Fruit fly (Drosophila melanogaster) whole organism: ENCODE data around the gene mRpL11.

Experiments used
- CG8478 ChIP-seq: fragments of >200 bp; optimal IDR thresholded peaks from 2 replicates; lab custom pipeline; 2018; ENCODE audit warnings: inconsistent platforms
- Dll ChIP-seq: fragments of >200 bp; optimal IDR thresholded peaks from 2 replicates; lab custom pipeline; 2017
- EcR ChIP-seq, 2 experiments: fragments of >200 bp; optimal IDR thresholded peaks; 2 replicates each; lab custom pipeline; 2017; ENCODE audit warnings: missing biosample characterization in 2 of 2, missing genetic modification characterization in 2 of 2, missing genetic modification reagents in 2 of 2
- pan ChIP-seq: fragments of >200 bp; optimal IDR thresholded peaks from 2 replicates; lab custom pipeline; 2017
- psq ChIP-seq: fragments of >200 bp; optimal IDR thresholded peaks from 2 replicates; lab custom pipeline; 2017
- usp ChIP-seq: fragments of >200 bp; optimal IDR thresholded peaks from 2 replicates; lab custom pipeline; 2017; ENCODE audit warnings: missing biosample characterization, missing genetic modification characterization, mixed read lengths

- TF ChIP-seq psq: no peak
- no peak for TF ChIP-seq usp (GFP tag; lab: Kevin White, UChicago)
- no peak for TF ChIP-seq CG8478
- TF ChIP-seq EcR (GFP tag; optimal IDR thresholded peaks at IDR 0.05; lab: Kevin White, UChicago): no peak
- TF ChIP-seq pan (lab: Kevin White, UChicago): no peak
- no peak for TF ChIP-seq Dll (lab: Kevin White, UChicago)
These were observed 41.0 kb upstream of the mRpL11 start for dm6 chr3R:14470630-14471029.
